Fruit fly (Drosophila melanogaster): ENCODE results near the gene Rev1.

The Rev1 gene

dm6 chr3L:611639-612611, 42.2 kb upstream of the Rev1 start (continued):
- TF ChIP-seq HLH54F (GFP tag; optimal IDR thresholded peaks at IDR 0.05) = peak; percentile 63
- TF ChIP-seq CG8478 (optimal IDR thresholded peaks at IDR 0.05) = no peak
- TF ChIP-seq Vsx1 (GFP tag; optimal IDR thresholded peaks at IDR 0.05) = peak; percentile 64
- peak; percentile 62; the same call in 2 of the 3 replicates for TF ChIP-seq B-H1 (GFP tag; IDR thresholded peaks at IDR 0.05)
- TF ChIP-seq Trl (optimal IDR thresholded peaks at IDR 0.05) = no peak
- TF ChIP-seq Trl (GFP tag; optimal IDR thresholded peaks at IDR 0.05) = peak; percentile 52
- TF ChIP-seq CG15011 (GFP tag; optimal IDR thresholded peaks at IDR 0.05) = peak; percentile 59
- TF ChIP-seq CG34376 (GFP tag; optimal IDR thresholded peaks at IDR 0.05) = peak; percentile 76
- TF ChIP-seq CG10462 (GFP tag; optimal IDR thresholded peaks at IDR 0.05) = no peak
- TF ChIP-seq CG12219 (GFP tag; optimal IDR thresholded peaks at IDR 0.05) = peak; percentile 75
- TF ChIP-seq CG10565 (GFP tag; optimal IDR thresholded peaks at IDR 0.05) = no peak
- peak; percentile 45 for TF ChIP-seq CG10431 (GFP tag; optimal IDR thresholded peaks at IDR 0.05)
- TF ChIP-seq CG2712 (tag; optimal IDR thresholded peaks at IDR 0.05) = peak; percentile 50
- no peak for TF ChIP-seq h (optimal IDR thresholded peaks at IDR 0.05)
- TF ChIP-seq gfzf (GFP tag; optimal IDR thresholded peaks at IDR 0.05) = no peak
- peak; percentile 53 for TF ChIP-seq maf-S (GFP tag; optimal IDR thresholded peaks at IDR 0.05)
- TF ChIP-seq wdn (GFP tag; IDR thresholded peaks at IDR 0.05) = peak; percentile 71
- peak; percentile 65 for TF ChIP-seq CG8089 (GFP tag; optimal IDR thresholded peaks at IDR 0.05)
- peak; percentile 60 for TF ChIP-seq CG5180 (GFP tag; optimal IDR thresholded peaks at IDR 0.05)
- peak; percentile 37; the same call in 1 of the 3 replicates for TF ChIP-seq CG2889 (GFP tag; IDR thresholded peaks at IDR 0.05)
- peak; percentile 84 for TF ChIP-seq dysf (GFP tag; IDR thresholded peaks at IDR 0.05)
- no peak for TF ChIP-seq corto (GFP tag; optimal IDR thresholded peaks at IDR 0.05)
- TF ChIP-seq CG8281 (tag; optimal IDR thresholded peaks at IDR 0.05) = peak; percentile 36
- peak; percentile 52 for TF ChIP-seq nau (GFP tag; optimal IDR thresholded peaks at IDR 0.05)
- TF ChIP-seq Drgx (GFP tag; IDR thresholded peaks at IDR 0.05) = peak; percentile 91
- peak; percentile 83 for TF ChIP-seq seq (GFP tag; IDR thresholded peaks at IDR 0.05)
- peak; percentile 48 for TF ChIP-seq CG10654 (GFP tag; optimal IDR thresholded peaks at IDR 0.05)
- no peak for TF ChIP-seq BEAF-32 (GFP tag; optimal IDR thresholded peaks at IDR 0.05)
- TF ChIP-seq twi (tag; optimal IDR thresholded peaks at IDR 0.05) = peak; percentile 25
- peak; percentile 54 for TF ChIP-seq CG10147 (GFP tag; optimal IDR thresholded peaks at IDR 0.05)
- 0 out of 2 replicates have a peak, but pooled peaks have one; percentile 29 for TF ChIP-seq CkIIα-i1 (GFP tag; IDR thresholded peaks at IDR 0.05)
- peak; percentile 65 for TF ChIP-seq org-1 (GFP tag; optimal IDR thresholded peaks at IDR 0.05)
- peak; percentile 77 for TF ChIP-seq CG11085 (GFP tag; IDR thresholded peaks at IDR 0.05)
- TF ChIP-seq dmrt99B (tag; optimal IDR thresholded peaks at IDR 0.05) = peak; percentile 68
- TF ChIP-seq ATbp (GFP tag; optimal IDR thresholded peaks at IDR 0.05) = peak; percentile 59
- TF ChIP-seq tin (GFP tag; optimal IDR thresholded peaks at IDR 0.05) = peak; percentile 12
- TF ChIP-seq phol (tag; optimal IDR thresholded peaks at IDR 0.05) = peak; percentile 64
- peak; percentile 0 for TF ChIP-seq CG31388 (GFP tag; optimal IDR thresholded peaks at IDR 0.05)
- peak; percentile 48; the same call in 1 of the 2 replicates for TF ChIP-seq Taf1 (GFP tag; IDR thresholded peaks at IDR 0.05)
- peak; percentile 72 for TF ChIP-seq CG5953 (GFP tag; IDR thresholded peaks at IDR 0.05)
- TF ChIP-seq CG7839 (tag; optimal IDR thresholded peaks at IDR 0.05) = peak; percentile 71
- TF ChIP-seq Oli (tag; optimal IDR thresholded peaks at IDR 0.05) = peak; percentile 71
- TF ChIP-seq CG13296 (GFP tag; optimal IDR thresholded peaks at IDR 0.05) = peak; percentile 84
- no peak for TF ChIP-seq Adf1 (GFP tag; IDR thresholded peaks at IDR 0.05)
- peak; percentile 60 for TF ChIP-seq Xbp1 (GFP tag; optimal IDR thresholded peaks at IDR 0.05)
- TF ChIP-seq H2.0 (GFP tag; IDR thresholded peaks at IDR 0.05) = peak; percentile 55; the same call in 1 of the 2 replicates
- peak; percentile 35 for TF ChIP-seq CG9437 (GFP tag; optimal IDR thresholded peaks at IDR 0.05)
- peak; percentile 63 for TF ChIP-seq Mad (GFP tag; optimal IDR thresholded peaks at IDR 0.05)
- TF ChIP-seq otp (GFP tag; IDR thresholded peaks at IDR 0.05) = peak; percentile 73; the same call in 2 of the 3 replicates
